Worm (Caenorhabditis elegans): Measurements from ENCODE around the gene str-63.

str-63 gene

ce11 chrV:3312067-3312666, 39.2 kb upstream of the str-63 start, which contains the start of gene arrd-18 (continued):
- TF ChIP-seq hmg-1.1 (GFP tag; IDR thresholded peaks at IDR 0.05): peak; percentile 83
- peak; percentile 18; the same call in 1 of the 2 replicates for TF ChIP-seq php-3 (GFP tag; IDR thresholded peaks at IDR 0.05)
- no peak for TF ChIP-seq mep-1 (tag; optimal IDR thresholded peaks at IDR 0.05)
- peak; percentile 73 for TF ChIP-seq hlh-11 (tag; optimal IDR thresholded peaks at IDR 0.05)
- no peak for TF ChIP-seq pha-4 (GFP tag; IDR thresholded peaks at IDR 0.05)
- TF ChIP-seq pha-4 (tag; optimal IDR thresholded peaks at IDR 0.05): no peak
- no peak for TF ChIP-seq ZK337.2 (GFP tag; IDR thresholded peaks at IDR 0.05)
- TF ChIP-seq egl-27 (tag; optimal IDR thresholded peaks at IDR 0.05): no peak
- no peak for TF ChIP-seq nhr-6 (tag; optimal IDR thresholded peaks at IDR 0.05)
- TF ChIP-seq T26A8.4 (GFP tag; IDR thresholded peaks at IDR 0.05): no peak
- no peak for TF ChIP-seq skn-1 (tag; optimal IDR thresholded peaks at IDR 0.05)

ce11 chrV:3315308-3315707, 36.1 kb upstream of the str-63 start, which contains the start of gene arrd-19:
Gene arrd-19, minus strand, starts transcription at chrV:3315516.
- TF ChIP-seq zip-2 (tag; optimal IDR thresholded peaks at IDR 0.05) (peak; percentile 5), lin-1 (GFP tag; IDR thresholded peaks at IDR 0.05) (peak; percentile 89), dmd-9 (GFP tag; IDR thresholded peaks at IDR 0.05) (no peak), ztf-7 (tag; optimal IDR thresholded peaks at IDR 0.05) (no peak), mdt-29 (GFP tag; IDR thresholded peaks at IDR 0.05) (no peak), ceh-20 (GFP tag; IDR thresholded peaks at IDR 0.05) (peak; percentile 61; the same call in 1 of the 2 replicates), unc-130 (GFP tag; optimal IDR thresholded peaks at IDR 0.05) (no peak), zfp-3 (GFP tag; conservative IDR thresholded peaks at IDR 0.05) (no peak), nhr-48 (tag; optimal IDR thresholded peaks at IDR 0.05) (peak; percentile 90), rbr-2 (tag; optimal IDR thresholded peaks at IDR 0.05) (peak; percentile 56), ces-1 (GFP tag; optimal IDR thresholded peaks at IDR 0.05) (no peak), R02D3.7 (tag; optimal IDR thresholded peaks at IDR 0.05) (no peak), ama-1 (optimal IDR thresholded peaks at IDR 0.05) (no peak), mes-2 (tag; optimal IDR thresholded peaks at IDR 0.05; ENCODE audit: poor library complexity, severe bottlenecking) (peak; percentile 80), sdz-12 (GFP tag; optimal IDR thresholded peaks at IDR 0.05) (no peak), nhr-11 (tag; optimal IDR thresholded peaks at IDR 0.05) (peak; percentile 74), daf-16 (GFP tag; optimal IDR thresholded peaks at IDR 0.05) (peak in 1 of 2 experiments; percentile 5), daf-16 (tag; optimal IDR thresholded peaks at IDR 0.05) (peak; percentile 62), pha-4 (GFP tag; IDR thresholded peaks at IDR 0.05) (no peak), pha-4 (tag; optimal IDR thresholded peaks at IDR 0.05) (peak; percentile 54), dpl-1 (GFP tag; optimal IDR thresholded peaks at IDR 0.05) (peak; percentile 66), nhr-28 (tag; optimal IDR thresholded peaks at IDR 0.05) (peak; percentile 90), nhr-77 (tag; optimal IDR thresholded peaks at IDR 0.05) (peak; percentile 79), snpc-4 (tag; optimal IDR thresholded peaks at IDR 0.05) (no peak), saeg-2 (GFP tag; IDR thresholded peaks at IDR 0.05) (peak; percentile 80; the same call in 1 of the 2 replicates), dve-1 (tag; optimal IDR thresholded peaks at IDR 0.05; ENCODE audit: insufficient read depth) (peak; percentile 89), nhr-25 (tag; optimal IDR thresholded peaks at IDR 0.05; ENCODE audit: borderline replicate concordance, insufficient read depth) (peak; percentile 53), hmg-1.1 (GFP tag; IDR thresholded peaks at IDR 0.05) (peak; percentile 93), duxl-1 (tag; optimal IDR thresholded peaks at IDR 0.05; ENCODE audit: poor library complexity) (peak; percentile 79), aha-1 (tag) (peak; percentile 99), lin-29 (GFP tag; IDR thresholded peaks at IDR 0.05) (peak; percentile 58; the same call in 1 of the 2 replicates), unc-62 (GFP tag; optimal IDR thresholded peaks at IDR 0.05 in 1 of 2) (peak in 1 of 2 experiments; percentile 97), unc-62 (tag; optimal IDR thresholded peaks at IDR 0.05) (no peak), arid-1 (GFP tag; conservative IDR thresholded peaks at IDR 0.05) (peak; percentile 67; the same call in 1 of the 2 replicates), hif-1 (tag; optimal IDR thresholded peaks at IDR 0.05) (peak in 1 of 2 experiments; percentile 64), unc-39 (tag; optimal IDR thresholded peaks at IDR 0.05) (no peak), php-3 (GFP tag; IDR thresholded peaks at IDR 0.05) (no peak), tra-1 (GFP tag; IDR thresholded peaks at IDR 0.05) (no peak), mxl-3 (GFP tag; optimal IDR thresholded peaks at IDR 0.05) (peak; percentile 72), pqm-1 (tag; optimal IDR thresholded peaks at IDR 0.05) (peak; percentile 32), lsy-2 (tag; optimal IDR thresholded peaks at IDR 0.05) (peak; percentile 26 to 79), dmd-6 (GFP tag; IDR thresholded peaks at IDR 0.05) (peak; percentile 92)
